Fruit fly (Drosophila melanogaster) whole organism, prepupa: Measurements from ENCODE around the gene CG32712.

ENCODE experiments used
- CG10669 ChIP-seq: fragments of 200-800 bp; sonication (Bioruptor generic); optimal IDR thresholded peaks from 3 replicates; lab custom pipeline; 2018; ENCODE audit warnings: missing biosample characterization, mild to moderate bottlenecking, missing genetic modification characterization, moderate library complexity
- CG11294 ChIP-seq: fragments of 200-800 bp; sonication (Bioruptor generic); IDR thresholded peaks from 2 replicates; pipeline ENCODE4 v1.3.6; 2022; ENCODE audit warnings: missing biosample characterization, missing genetic modification characterization
- CG11902 ChIP-seq: fragments of 200-800 bp; sonication (Bioruptor generic); optimal IDR thresholded peaks from 3 replicates; lab custom pipeline; 2016; ENCODE audit warnings: missing biosample characterization, missing genetic modification characterization
- CG15336 ChIP-seq: fragments of 200-800 bp; sonication (Bioruptor generic); IDR thresholded peaks from 2 replicates; pipeline ENCODE4 v1.3.6; 2022; ENCODE audit warnings: missing biosample characterization, missing genetic modification characterization
- CG1621 ChIP-seq: fragments of 200-800 bp; sonication (Bioruptor generic); optimal IDR thresholded peaks from 3 replicates; lab custom pipeline; 2018; ENCODE audit warnings: missing biosample characterization, mild to moderate bottlenecking, missing genetic modification characterization
- CG31627 ChIP-seq: fragments of 200-800 bp; sonication (Bioruptor generic); optimal IDR thresholded peaks from 3 replicates; lab custom pipeline; 2016; ENCODE audit warnings: missing biosample characterization, missing genetic modification characterization
- CG32006 ChIP-seq: fragments of 200-800 bp; sonication (Bioruptor generic); optimal IDR thresholded peaks from 3 replicates; lab custom pipeline; 2017; ENCODE audit warnings: missing biosample characterization, mild to moderate bottlenecking, missing genetic modification characterization
- CG3919 ChIP-seq: fragments of 200-800 bp; sonication (Bioruptor generic); optimal IDR thresholded peaks from 3 replicates; lab custom pipeline; 2016; ENCODE audit warnings: missing biosample characterization, missing genetic modification characterization
- CG6163 ChIP-seq: fragments of 200-800 bp; sonication (Bioruptor generic); IDR thresholded peaks from 3 replicates; pipeline ENCODE4 v1.3.6; 2022; ENCODE audit warnings: missing biosample characterization, missing genetic modification characterization
- CG6276 ChIP-seq: fragments of 200-800 bp; sonication (Bioruptor generic); optimal IDR thresholded peaks from 2 replicates; lab custom pipeline; 2017; ENCODE audit warnings: missing biosample characterization, mild to moderate bottlenecking, missing genetic modification characterization
- CG6808 ChIP-seq: fragments of 200-800 bp; sonication (Bioruptor generic); optimal IDR thresholded peaks from 3 replicates; lab custom pipeline; 2017; ENCODE audit warnings: missing biosample characterization, missing genetic modification characterization, mild to moderate bottlenecking, moderate library complexity, missing genetic modification reagents
- CG6854 ChIP-seq: fragments of 200-800 bp; sonication (Bioruptor generic); optimal IDR thresholded peaks from 2 replicates; lab custom pipeline; 2017; ENCODE audit warnings: missing biosample characterization, mild to moderate bottlenecking, missing genetic modification characterization
- CG7368 ChIP-seq: fragments of 200-800 bp; sonication (Bioruptor generic); optimal IDR thresholded peaks from 3 replicates; lab custom pipeline; 2016; ENCODE audit warnings: missing biosample characterization, missing genetic modification characterization
- CG8119 ChIP-seq: fragments of 200-800 bp; sonication (Bioruptor generic); IDR thresholded peaks from 3 replicates; pipeline ENCODE4 v1.3.6; 2022; ENCODE audit warnings: missing biosample characterization, missing genetic modification characterization
- CG8632 ChIP-seq: fragments of 200-800 bp; sonication (Bioruptor generic); optimal IDR thresholded peaks from 3 replicates; lab custom pipeline; 2016; ENCODE audit warnings: missing biosample characterization, missing genetic modification characterization
- CG9139 ChIP-seq: fragments of 200-800 bp; sonication (Bioruptor generic); optimal IDR thresholded peaks from 3 replicates; lab custom pipeline; 2017; ENCODE audit warnings: missing biosample characterization, mild to moderate bottlenecking, missing genetic modification characterization
- Eip75B ChIP-seq: fragments of 200-800 bp; sonication (Bioruptor generic); optimal IDR thresholded peaks from 3 replicates; lab custom pipeline; 2016; ENCODE audit warnings: missing biosample characterization, missing genetic modification characterization
- Eip78C ChIP-seq: fragments of 200-800 bp; sonication (Bioruptor generic); peaks from one replicate; lab custom pipeline; 2016; ENCODE audit warnings: missing biosample characterization, missing genetic modification characterization
- Eip93F ChIP-seq: fragments of 200-800 bp; sonication (Bioruptor generic); optimal IDR thresholded peaks from 2 replicates; lab custom pipeline; 2016; ENCODE audit warnings: missing biosample characterization, mild to moderate bottlenecking, missing genetic modification characterization
- Ets21C ChIP-seq: fragments of 200-800 bp; sonication (Bioruptor generic); optimal IDR thresholded peaks from 3 replicates; lab custom pipeline; 2016; ENCODE audit warnings: missing biosample characterization, missing genetic modification characterization
- Ets96B ChIP-seq: fragments of 200-800 bp; optimal IDR thresholded peaks from 2 replicates; lab custom pipeline; 2019; ENCODE audit warnings: missing biosample characterization, mild to moderate bottlenecking, missing genetic modification characterization, moderate library complexity
- Gug ChIP-seq: fragments of 200-800 bp; sonication (Bioruptor generic); IDR thresholded peaks from 2 replicates; pipeline ENCODE4 v1.3.6; 2022; ENCODE audit warnings: missing biosample characterization, missing genetic modification characterization
- Hr38 ChIP-seq: sonication (Bioruptor generic); optimal IDR thresholded peaks from 2 replicates; lab custom pipeline; 2016; ENCODE audit warnings: missing biosample characterization, missing genetic modification characterization
- Hr39 ChIP-seq: fragments of 200-800 bp; sonication (Bioruptor generic); optimal IDR thresholded peaks from 2 replicates; lab custom pipeline; 2016; ENCODE audit warnings: missing biosample characterization, missing genetic modification characterization
- Hr4 ChIP-seq: fragments of 200-800 bp; sonication (Bioruptor generic); optimal IDR thresholded peaks from 3 replicates; lab custom pipeline; 2016; ENCODE audit warnings: missing biosample characterization, missing genetic modification characterization
- Lpt ChIP-seq: fragments of 200-800 bp; sonication (Bioruptor generic); optimal IDR thresholded peaks from 3 replicates; lab custom pipeline; 2016; ENCODE audit warnings: missing biosample characterization, missing genetic modification characterization
- Met ChIP-seq: fragments of 200-800 bp; sonication (Bioruptor generic); optimal IDR thresholded peaks from 3 replicates; lab custom pipeline; 2016; ENCODE audit warnings: missing biosample characterization, missing genetic modification characterization
- OdsH ChIP-seq: fragments of 200-800 bp; sonication (Bioruptor generic); optimal IDR thresholded peaks from 3 replicates; lab custom pipeline; 2016; ENCODE audit warnings: missing biosample characterization, missing genetic modification characterization
- Smox ChIP-seq: fragments of 200-800 bp; sonication (Bioruptor generic); optimal IDR thresholded peaks from 3 replicates; lab custom pipeline; 2016; ENCODE audit warnings: missing biosample characterization, missing genetic modification characterization
- Sox102F ChIP-seq: fragments of 200-800 bp; sonication (Bioruptor generic); optimal IDR thresholded peaks from 2 replicates; lab custom pipeline; 2016; ENCODE audit warnings: missing biosample characterization, mild to moderate bottlenecking, missing genetic modification characterization
- Sox14 ChIP-seq: fragments of 200-800 bp; sonication (Bioruptor generic); optimal IDR thresholded peaks from 3 replicates; lab custom pipeline; 2016; ENCODE audit warnings: missing biosample characterization, missing genetic modification characterization
- achi ChIP-seq: fragments of 200-800 bp; sonication (Bioruptor generic); optimal IDR thresholded peaks from 3 replicates; lab custom pipeline; 2016; ENCODE audit warnings: missing biosample characterization, missing genetic modification characterization
- acj6 ChIP-seq: fragments of 200-800 bp; sonication (Bioruptor generic); optimal IDR thresholded peaks from 3 replicates; lab custom pipeline; 2016; ENCODE audit warnings: missing biosample characterization, missing genetic modification characterization
- cyc ChIP-seq: fragments of 200-800 bp; sonication (Bioruptor generic); optimal IDR thresholded peaks from 3 replicates; lab custom pipeline; 2016; ENCODE audit warnings: missing biosample characterization, missing genetic modification characterization
- dac ChIP-seq: fragments of 200-800 bp; sonication (Bioruptor generic); optimal IDR thresholded peaks from 2 replicates; lab custom pipeline; 2017; ENCODE audit warnings: missing biosample characterization, mild to moderate bottlenecking, missing genetic modification characterization
- dsx ChIP-seq: fragments of 200-800 bp; optimal IDR thresholded peaks from 3 replicates; lab custom pipeline; 2019; ENCODE audit warnings: missing biosample characterization, mild to moderate bottlenecking, missing genetic modification characterization, moderate library complexity; ENCODE audit not compliant: poor library complexity, severe bottlenecking
- esn ChIP-seq: fragments of 200-800 bp; sonication (Bioruptor generic); optimal IDR thresholded peaks from 2 replicates; lab custom pipeline; 2016; ENCODE audit warnings: missing biosample characterization, mild to moderate bottlenecking, missing genetic modification characterization, moderate library complexity
- fd59A ChIP-seq: fragments of 200-800 bp; sonication (Bioruptor generic); optimal IDR thresholded peaks from 2 replicates; lab custom pipeline; 2017; ENCODE audit warnings: missing biosample characterization, mild to moderate bottlenecking, missing genetic modification characterization, missing genetic modification reagents
- fd85E ChIP-seq: fragments of 200-800 bp; sonication (Bioruptor generic); optimal IDR thresholded peaks from 3 replicates; lab custom pipeline; 2016; ENCODE audit warnings: missing biosample characterization, missing genetic modification characterization
- fkh ChIP-seq: fragments of 200-800 bp; sonication (Bioruptor generic); optimal IDR thresholded peaks from 3 replicates; lab custom pipeline; 2017; ENCODE audit warnings: missing biosample characterization, mild to moderate bottlenecking, missing genetic modification characterization, moderate library complexity
- lz ChIP-seq: fragments of 200-800 bp; sonication (Bioruptor generic); optimal IDR thresholded peaks from 3 replicates; lab custom pipeline; 2016; ENCODE audit warnings: missing biosample characterization, missing genetic modification characterization
- pdm3 ChIP-seq: fragments of 200-800 bp; sonication (Bioruptor generic); optimal IDR thresholded peaks from 3 replicates; lab custom pipeline; 2016; ENCODE audit warnings: missing biosample characterization, missing genetic modification characterization
- spab ChIP-seq: fragments of 200-800 bp; sonication (Bioruptor generic); optimal IDR thresholded peaks from 2 replicates; lab custom pipeline; 2017; ENCODE audit warnings: missing biosample characterization, mild to moderate bottlenecking, missing genetic modification characterization, missing genetic modification reagents
- svp ChIP-seq: fragments of 200-800 bp; sonication (Bioruptor generic); peaks from one replicate; lab custom pipeline; 2016; ENCODE audit warnings: missing biosample characterization, missing genetic modification characterization

The CG32712 gene

dm6 chrX:8468962-8469459 is 35.4 kb upstream of the CG32712 start, which contains the start of gene CG12116:
Gene CG12116 (minus strand): TSS chrX:8469012.
- TF ChIP-seq CG10669 (GFP tag; lab: Kevin White, UChicago), result no peak
- TF ChIP-seq CG31627 (GFP tag; lab: Kevin White, UChicago), result peak; percentile 7
- peak; percentile 24 for TF ChIP-seq Hr39 (GFP tag; lab: Kevin White, UChicago)
- no peak for TF ChIP-seq achi (GFP tag; lab: Kevin White, UChicago)
- no peak for TF ChIP-seq Gug (GFP tag; lab: Robert Waterston, UW)
- no peak for TF ChIP-seq CG6276 (GFP tag; lab: Kevin White, UChicago)
- no peak for TF ChIP-seq CG9139 (GFP tag; lab: Kevin White, UChicago)
- TF ChIP-seq CG6163 (GFP tag; lab: Robert Waterston, UW), result no peak
- TF ChIP-seq Sox102F (GFP tag; lab: Kevin White, UChicago), result peak; percentile 18
- TF ChIP-seq OdsH (GFP tag; lab: Kevin White, UChicago), result no peak
- no peak for TF ChIP-seq CG8632 (GFP tag; lab: Kevin White, UChicago)
- no peak for TF ChIP-seq lz (GFP tag; lab: Kevin White, UChicago)
- no peak for TF ChIP-seq cyc
- TF ChIP-seq Met (GFP tag; lab: Kevin White, UChicago), result peak; percentile 13
- TF ChIP-seq Smox (GFP tag; lab: Kevin White, UChicago), result peak; percentile 18
- no peak for TF ChIP-seq Ets21C (GFP tag; lab: Kevin White, UChicago)
- no peak for TF ChIP-seq CG11902 (GFP tag; lab: Kevin White, UChicago)
- no peak for TF ChIP-seq CG6808 (GFP tag; lab: Kevin White, UChicago)
- TF ChIP-seq svp (GFP tag; lab: Kevin White, UChicago), result peak; percentile 98
- TF ChIP-seq acj6 (GFP tag; lab: Kevin White, UChicago), result no peak

DNA sequence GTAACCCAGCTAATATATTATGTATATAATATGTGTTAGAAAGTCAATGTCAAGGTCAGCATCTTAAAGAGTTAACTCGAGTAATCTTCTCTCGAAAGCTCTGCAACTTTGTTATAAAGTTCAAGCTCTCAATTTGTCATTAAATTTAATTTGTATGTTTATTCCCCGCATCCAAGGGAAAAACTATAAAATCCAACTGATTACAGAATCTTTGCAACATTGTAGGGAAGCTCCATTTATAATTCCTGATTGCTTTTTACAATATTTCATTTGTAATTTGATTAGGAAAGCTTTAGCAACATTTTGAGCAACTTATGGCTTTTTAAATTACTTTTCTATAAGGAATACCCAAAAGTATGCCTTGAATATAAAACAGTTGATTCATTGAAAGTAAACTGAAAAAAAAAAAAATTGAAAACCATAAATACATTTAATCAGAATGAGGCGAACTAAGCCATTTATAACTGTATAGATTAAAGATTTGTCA is 33.2 kb upstream of the CG32712 start:
- TF ChIP-seq dsx (GFP tag; lab: Kevin White, UChicago), result peak; percentile 97
- no peak for TF ChIP-seq fkh (GFP tag; lab: Kevin White, UChicago)
- TF ChIP-seq Eip78C (GFP tag; lab: Kevin White, UChicago), result peak; percentile 4
- no peak for TF ChIP-seq CG1621 (tag; lab: Kevin White, UChicago)
- no peak for TF ChIP-seq CG3919 (GFP tag; lab: Kevin White, UChicago)
- TF ChIP-seq, all 60 proteins: peak for 2

DNA sequence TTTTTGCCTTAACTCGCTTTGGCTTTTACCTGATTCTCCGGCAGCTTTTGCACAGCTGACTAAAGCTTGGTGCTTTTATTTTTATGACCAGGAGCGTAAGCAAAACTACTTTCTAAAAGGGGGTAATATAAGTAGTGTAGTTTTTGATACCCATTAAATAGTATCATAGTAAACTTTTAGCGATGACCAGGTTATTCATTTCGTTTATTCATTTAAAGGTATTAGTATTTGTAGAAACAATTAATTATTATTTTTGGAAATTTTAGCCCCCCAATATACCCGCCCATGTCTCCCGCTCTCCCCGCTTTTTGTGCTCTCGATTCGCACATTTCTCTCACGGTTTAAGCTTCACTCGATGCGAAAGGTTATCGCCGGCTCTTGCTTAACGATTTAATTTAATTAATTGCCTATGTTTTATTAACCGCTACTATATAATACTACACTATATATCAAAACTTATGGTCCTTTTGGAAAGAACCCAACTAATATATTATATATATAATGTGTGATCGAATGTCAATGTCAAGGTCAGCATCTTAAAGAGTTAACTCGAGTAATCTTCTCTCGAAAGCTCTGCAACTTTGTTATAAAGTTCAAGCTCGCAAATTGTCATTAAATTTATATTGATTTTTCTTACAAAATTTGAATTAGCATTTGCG is 30.9 kb upstream of the CG32712 start, which contains the start of gene Sptr:
Gene Sptr (minus strand): TSS at position 61 of the 659 bp plus-strand sequence.
- TF ChIP-seq CG6854, result peak; percentile 93
- peak; percentile 92 for TF ChIP-seq Sox14
- TF ChIP-seq acj6 (GFP tag; lab: Kevin White, UChicago), result peak; percentile 94
- peak; percentile 92 for TF ChIP-seq CG7368 (GFP tag; lab: Kevin White, UChicago)
- peak; percentile 89 for TF ChIP-seq fd59A (GFP tag; lab: Kevin White, UChicago)
- peak; percentile 94 for TF ChIP-seq Sox102F (GFP tag; lab: Kevin White, UChicago)
- peak; percentile 86 for TF ChIP-seq CG11294 (GFP tag; lab: Robert Waterston, UW)
- peak; percentile 97 for TF ChIP-seq esn (GFP tag; lab: Kevin White, UChicago)
- peak; percentile 96 for TF ChIP-seq CG8119 (GFP tag; lab: Robert Waterston, UW)
- TF ChIP-seq Hr4 (GFP tag; lab: Kevin White, UChicago), result peak; percentile 90
- peak; percentile 95 for TF ChIP-seq Smox (GFP tag; lab: Kevin White, UChicago)
- TF ChIP-seq pdm3, result peak; percentile 95
- TF ChIP-seq CG15336 (GFP tag; lab: Robert Waterston, UW), result peak; percentile 96
- TF ChIP-seq CG6276 (GFP tag; lab: Kevin White, UChicago), result peak; percentile 94
- TF ChIP-seq lz (GFP tag; lab: Kevin White, UChicago), result peak; percentile 96
- peak; percentile 95 for TF ChIP-seq Ets96B (tag; lab: Kevin White, UChicago)
- peak; percentile 94 for TF ChIP-seq dsx (GFP tag; lab: Kevin White, UChicago)
- TF ChIP-seq Hr38, result no peak
- TF ChIP-seq CG6163 (GFP tag; lab: Robert Waterston, UW), result peak; percentile 96
- TF ChIP-seq spab (GFP tag; lab: Kevin White, UChicago), result peak; percentile 89
- peak; percentile 88 for TF ChIP-seq fd85E (GFP tag; lab: Kevin White, UChicago)
- TF ChIP-seq CG32006 (GFP tag; lab: Kevin White, UChicago), result peak; percentile 93
- TF ChIP-seq Lpt, result peak; percentile 93
- peak; percentile 95 for TF ChIP-seq Eip75B (GFP tag; lab: Kevin White, UChicago)
- TF ChIP-seq dac (GFP tag; lab: Kevin White, UChicago), result peak; percentile 86
- TF ChIP-seq CG3919 (GFP tag; lab: Kevin White, UChicago), result peak; percentile 95
- peak; percentile 92 for TF ChIP-seq CG31627 (GFP tag; lab: Kevin White, UChicago)
- peak; percentile 82 for TF ChIP-seq Eip93F
- TF ChIP-seq CG9139 (GFP tag; lab: Kevin White, UChicago), result peak; percentile 92
- peak; percentile 93 for TF ChIP-seq OdsH (GFP tag; lab: Kevin White, UChicago)
